Comparison of ENCODE assay signal across 1 fruit fly cellular context in the genomic region with DNA sequence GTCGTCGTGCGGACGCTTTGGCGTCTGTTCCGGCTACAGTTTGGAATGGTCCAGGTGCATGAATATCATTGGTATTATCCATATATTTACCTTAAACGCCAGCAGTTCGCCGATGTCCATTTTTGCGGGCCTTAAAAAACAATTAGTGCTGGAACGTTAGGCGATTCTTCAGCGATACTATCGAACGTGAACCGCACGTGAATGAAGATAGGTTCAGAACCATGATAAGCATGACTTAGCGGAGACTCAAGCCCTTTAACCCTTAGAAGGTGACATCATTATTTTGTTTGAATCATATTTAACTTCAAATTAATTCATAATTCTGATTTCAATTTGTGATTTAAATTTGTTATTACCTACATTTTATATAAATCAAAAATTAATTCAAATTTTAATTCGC.
TF ChIP-seq lines count a peak whose summit lies in the region.

Gene CG11964, minus strand, starts transcription at position 155 of the 400 bp plus-strand sequence.

TF ChIP-seq in whole organism, embryonic, 481 proteins besides CTCF, POLR2A, EP300 and RAD21 (continued from another document and continues in another):
- no peak for TF ChIP-seq pros (GFP tag; optimal IDR thresholded peaks at IDR 0.05; lab: Kevin White, UChicago)
- TF ChIP-seq ase (GFP tag; IDR thresholded peaks at IDR 0.05; lab: Robert Waterston, UW), result no peak
- TF ChIP-seq CG14050 (GFP tag; IDR thresholded peaks at IDR 0.05; lab: Robert Waterston, UW), result no peak
- TF ChIP-seq gsb (GFP tag; IDR thresholded peaks at IDR 0.05; lab: Robert Waterston, UW), result no peak
- peak; percentile 86 for TF ChIP-seq Dbx (GFP tag; IDR thresholded peaks at IDR 0.05; lab: Robert Waterston, UW)
- peak; percentile 97 for TF ChIP-seq mld (GFP tag; IDR thresholded peaks at IDR 0.05; lab: Robert Waterston, UW; ENCODE audit: partially characterized antibody)
- TF ChIP-seq Oaz (GFP tag; IDR thresholded peaks at IDR 0.05; lab: Robert Waterston, UW), result no peak
- TF ChIP-seq eyg (GFP tag; optimal IDR thresholded peaks at IDR 0.05; lab: Kevin White, UChicago), result no peak
- TF ChIP-seq CG2875 (GFP tag; optimal IDR thresholded peaks at IDR 0.05; lab: Kevin White, UChicago), result no peak
- peak; percentile 99 for TF ChIP-seq Dll (GFP tag; IDR thresholded peaks at IDR 0.05; lab: Robert Waterston, UW; ENCODE audit: partially characterized antibody)
- TF ChIP-seq Hmr (GFP tag; optimal IDR thresholded peaks at IDR 0.05; lab: Kevin White, UChicago), result peak; percentile 75
- peak; percentile 33 for TF ChIP-seq Nf-YC (tag; optimal IDR thresholded peaks at IDR 0.05; lab: Kevin White, UChicago)
- TF ChIP-seq CG34422 (GFP tag; IDR thresholded peaks at IDR 0.05; lab: Robert Waterston, UW), result peak; percentile 75
- TF ChIP-seq CG14965 (GFP tag; optimal IDR thresholded peaks at IDR 0.05; lab: Kevin White, UChicago; ENCODE audit: borderline replicate concordance), result no peak
- TF ChIP-seq Spps (tag; optimal IDR thresholded peaks at IDR 0.05; lab: Kevin White, UChicago), result no peak
- peak; percentile 46 for TF ChIP-seq CG7987 (GFP tag; optimal IDR thresholded peaks at IDR 0.05; lab: Kevin White, UChicago)
- peak; percentile 84; the same call in 2 of the 3 replicates for TF ChIP-seq CG2199 (GFP tag; IDR thresholded peaks at IDR 0.05; lab: Robert Waterston, UW)
- TF ChIP-seq pzg (GFP tag; optimal IDR thresholded peaks at IDR 0.05; lab: Kevin White, UChicago), result peak; percentile 95
- peak; percentile 73 for TF ChIP-seq CG10267 (tag; optimal IDR thresholded peaks at IDR 0.05; lab: Kevin White, UChicago)
- peak; percentile 100 for TF ChIP-seq CG16813 (GFP tag; IDR thresholded peaks at IDR 0.05; lab: Robert Waterston, UW; ENCODE audit: partially characterized antibody)
- no peak for TF ChIP-seq D (optimal IDR thresholded peaks at IDR 0.05; lab: Kevin White, UChicago)
- TF ChIP-seq D (GFP tag; optimal IDR thresholded peaks at IDR 0.05; lab: Kevin White, UChicago), result no peak
- no peak for TF ChIP-seq Dfd (GFP tag; optimal IDR thresholded peaks at IDR 0.05; lab: Kevin White, UChicago)
- peak; percentile 64 for TF ChIP-seq CG13424 (tag; optimal IDR thresholded peaks at IDR 0.05; lab: Kevin White, UChicago)
- peak; percentile 9 for TF ChIP-seq slou (GFP tag; optimal IDR thresholded peaks at IDR 0.05; lab: Kevin White, UChicago)
- TF ChIP-seq BtbVII (GFP tag; optimal IDR thresholded peaks at IDR 0.05; lab: Kevin White, UChicago), result no peak
- peak; percentile 52; the same call in 1 of the 2 replicates for TF ChIP-seq ssp (GFP tag; IDR thresholded peaks at IDR 0.05; lab: Robert Waterston, UW)
- TF ChIP-seq Awh (GFP tag; IDR thresholded peaks at IDR 0.05; lab: Robert Waterston, UW), result no peak
- no peak for TF ChIP-seq ham (GFP tag; IDR thresholded peaks at IDR 0.05; lab: Robert Waterston, UW)
- TF ChIP-seq Taf1 (GFP tag; IDR thresholded peaks at IDR 0.05; lab: Robert Waterston, UW), result no peak
- TF ChIP-seq Mad (GFP tag; optimal IDR thresholded peaks at IDR 0.05; lab: Kevin White, UChicago), result peak; percentile 55
- peak; percentile 69 for TF ChIP-seq nmo (GFP tag; optimal IDR thresholded peaks at IDR 0.05; lab: Kevin White, UChicago)
- peak; percentile 87 for TF ChIP-seq CG33213 (GFP tag; optimal IDR thresholded peaks at IDR 0.05; lab: Kevin White, UChicago)
- peak; percentile 64 for TF ChIP-seq CG7786 (GFP tag; optimal IDR thresholded peaks at IDR 0.05; lab: Kevin White, UChicago)
- TF ChIP-seq Dad (GFP tag; optimal IDR thresholded peaks at IDR 0.05; lab: Kevin White, UChicago), result peak; percentile 65
- no peak for TF ChIP-seq wek (GFP tag; optimal IDR thresholded peaks at IDR 0.05; lab: Kevin White, UChicago)
- TF ChIP-seq CG6689 (GFP tag; IDR thresholded peaks at IDR 0.05; lab: Robert Waterston, UW), result no peak
- peak; percentile 2 for TF ChIP-seq CrebB (tag; optimal IDR thresholded peaks at IDR 0.05; lab: Kevin White, UChicago)
- peak; percentile 99 for TF ChIP-seq CG2129 (GFP tag; IDR thresholded peaks at IDR 0.05; lab: Robert Waterston, UW; ENCODE audit: partially characterized antibody)
- no peak for TF ChIP-seq h (optimal IDR thresholded peaks at IDR 0.05; lab: Kevin White, UChicago)
- TF ChIP-seq Gug (GFP tag; IDR thresholded peaks at IDR 0.05; lab: Robert Waterston, UW), result peak; percentile 79; the same call in 2 of the 4 replicates
- TF ChIP-seq ac (GFP tag; optimal IDR thresholded peaks at IDR 0.05; lab: Kevin White, UChicago), result no peak
- TF ChIP-seq Jarid2 (GFP tag; optimal IDR thresholded peaks at IDR 0.05; lab: Kevin White, UChicago), result no peak
- peak; percentile 100 for TF ChIP-seq knrl (GFP tag; IDR thresholded peaks at IDR 0.05; lab: Robert Waterston, UW; ENCODE audit: partially characterized antibody)
- peak; percentile 76 for TF ChIP-seq vvl (GFP tag; IDR thresholded peaks at IDR 0.05; lab: Robert Waterston, UW)
- TF ChIP-seq her (GFP tag; optimal IDR thresholded peaks at IDR 0.05; lab: Kevin White, UChicago), result peak; percentile 54
- TF ChIP-seq fd102C (GFP tag; optimal IDR thresholded peaks at IDR 0.05; lab: Kevin White, UChicago), result no peak
- TF ChIP-seq dan (GFP tag; IDR thresholded peaks at IDR 0.05; lab: Robert Waterston, UW), result no peak
- TF ChIP-seq CG10462 (GFP tag; optimal IDR thresholded peaks at IDR 0.05; lab: Kevin White, UChicago), result no peak
- TF ChIP-seq cad (GFP tag; optimal IDR thresholded peaks at IDR 0.05; lab: Kevin White, UChicago), result no peak
- no peak for TF ChIP-seq Fer2 (tag; optimal IDR thresholded peaks at IDR 0.05; lab: Kevin White, UChicago)
- TF ChIP-seq gem (tag; optimal IDR thresholded peaks at IDR 0.05; lab: Kevin White, UChicago), result peak; percentile 67
- TF ChIP-seq CG12071 (GFP tag; optimal IDR thresholded peaks at IDR 0.05; lab: Kevin White, UChicago), result no peak
- peak; percentile 89 for TF ChIP-seq pita (GFP tag; optimal IDR thresholded peaks at IDR 0.05; lab: Kevin White, UChicago)
- peak; percentile 98 for TF ChIP-seq zen2 (GFP tag; IDR thresholded peaks at IDR 0.05; lab: Robert Waterston, UW; ENCODE audit: partially characterized antibody)
- TF ChIP-seq CG15011 (GFP tag; optimal IDR thresholded peaks at IDR 0.05; lab: Kevin White, UChicago), result no peak
- peak; percentile 99 for TF ChIP-seq Doc3 (GFP tag; IDR thresholded peaks at IDR 0.05; lab: Robert Waterston, UW; ENCODE audit: partially characterized antibody)
- TF ChIP-seq twi (tag; optimal IDR thresholded peaks at IDR 0.05; lab: Kevin White, UChicago), result peak; percentile 25
- peak; percentile 5 for TF ChIP-seq CG8089 (GFP tag; optimal IDR thresholded peaks at IDR 0.05; lab: Kevin White, UChicago)
- peak; percentile 100 for TF ChIP-seq CG10959 (GFP tag; IDR thresholded peaks at IDR 0.05; lab: Robert Waterston, UW)
- TF ChIP-seq CG31388 (GFP tag; optimal IDR thresholded peaks at IDR 0.05; lab: Kevin White, UChicago), result no peak
- TF ChIP-seq CG3838 (GFP tag; optimal IDR thresholded peaks at IDR 0.05; lab: Kevin White, UChicago), result no peak
- peak; percentile 22 for TF ChIP-seq Fer3 (tag; optimal IDR thresholded peaks at IDR 0.05; lab: Kevin White, UChicago)
- no peak for TF ChIP-seq dimm (GFP tag; IDR thresholded peaks at IDR 0.05; lab: Robert Waterston, UW)
- peak; percentile 99 for TF ChIP-seq vnd (GFP tag; IDR thresholded peaks at IDR 0.05; lab: Robert Waterston, UW; ENCODE audit: partially characterized antibody)
- no peak for TF ChIP-seq CG12236 (GFP tag; optimal IDR thresholded peaks at IDR 0.05; lab: Kevin White, UChicago)
- TF ChIP-seq CG17612 (GFP tag; IDR thresholded peaks at IDR 0.05; lab: Robert Waterston, UW), result no peak
- TF ChIP-seq sima (GFP tag; optimal IDR thresholded peaks at IDR 0.05; lab: Kevin White, UChicago), result no peak
- TF ChIP-seq fd96Cb (tag; optimal IDR thresholded peaks at IDR 0.05; lab: Kevin White, UChicago), result peak; percentile 18
- peak; percentile 28 for TF ChIP-seq CG30020 (tag; optimal IDR thresholded peaks at IDR 0.05; lab: Kevin White, UChicago)
- peak; percentile 89 for TF ChIP-seq CG4617 (GFP tag; optimal IDR thresholded peaks at IDR 0.05; lab: Kevin White, UChicago; ENCODE audit: borderline replicate concordance)
- TF ChIP-seq CG3163 (GFP tag; optimal IDR thresholded peaks at IDR 0.05; lab: Kevin White, UChicago), result peak; percentile 31
- TF ChIP-seq CG10366 (GFP tag; IDR thresholded peaks at IDR 0.05; lab: Robert Waterston, UW), result 0 out of 2 replicates have a peak, but pooled peaks have one; percentile 34
- TF ChIP-seq Mes4 (GFP tag; optimal IDR thresholded peaks at IDR 0.05; lab: Kevin White, UChicago), result no peak
- 0 out of 2 replicates have a peak, but pooled peaks have one; percentile 7 for TF ChIP-seq CG8765 (GFP tag; IDR thresholded peaks at IDR 0.05; lab: Robert Waterston, UW)
- peak in 1 of 2 experiments; percentile 59 for TF ChIP-seq Hr51 (GFP tag; optimal IDR thresholded peaks at IDR 0.05; lab: Kevin White, UChicago)
- peak; percentile 28 for TF ChIP-seq ewg (GFP tag; optimal IDR thresholded peaks at IDR 0.05; lab: Kevin White, UChicago)
- TF ChIP-seq Adf1 (GFP tag; IDR thresholded peaks at IDR 0.05; lab: Robert Waterston, UW), result no peak
- TF ChIP-seq CG31224 (GFP tag; IDR thresholded peaks at IDR 0.05; lab: Robert Waterston, UW), result no peak
- no peak for TF ChIP-seq CG3407 (GFP tag; optimal IDR thresholded peaks at IDR 0.05; lab: Kevin White, UChicago)
- TF ChIP-seq mirr (GFP tag; optimal IDR thresholded peaks at IDR 0.05; lab: Kevin White, UChicago), result no peak
- TF ChIP-seq nerfin-1 (tag; optimal IDR thresholded peaks at IDR 0.05; lab: Kevin White, UChicago), result no peak
- TF ChIP-seq Ets65A (GFP tag; lab: Kevin White, UChicago), result peak; percentile 98
- TF ChIP-seq CG1792 (GFP tag; optimal IDR thresholded peaks at IDR 0.05; lab: Kevin White, UChicago), result peak; percentile 11
- TF ChIP-seq Ada2b (GFP tag; IDR thresholded peaks at IDR 0.05; lab: Robert Waterston, UW), result peak; percentile 24; the same call in 1 of the 2 replicates
- TF ChIP-seq mam (GFP tag; optimal IDR thresholded peaks at IDR 0.05; lab: Kevin White, UChicago), result peak; percentile 76
- TF ChIP-seq lbe (GFP tag; optimal IDR thresholded peaks at IDR 0.05; lab: Kevin White, UChicago), result no peak
- no peak for TF ChIP-seq danr (GFP tag; IDR thresholded peaks at IDR 0.05; lab: Robert Waterston, UW)
- no peak for TF ChIP-seq CG11695 (GFP tag; IDR thresholded peaks at IDR 0.05; lab: Robert Waterston, UW)
- TF ChIP-seq CG11247 (GFP tag; IDR thresholded peaks at IDR 0.05; lab: Robert Waterston, UW), result peak; percentile 25
- TF ChIP-seq cato (GFP tag; optimal IDR thresholded peaks at IDR 0.05; lab: Kevin White, UChicago; ENCODE audit: borderline replicate concordance), result no peak
- no peak for TF ChIP-seq CG5953 (GFP tag; IDR thresholded peaks at IDR 0.05; lab: Robert Waterston, UW)
- no peak for TF ChIP-seq sqz (GFP tag; optimal IDR thresholded peaks at IDR 0.05; lab: Kevin White, UChicago)
- TF ChIP-seq CG17568 (GFP tag; optimal IDR thresholded peaks at IDR 0.05; lab: Kevin White, UChicago), result no peak
- no peak for TF ChIP-seq aop (GFP tag; IDR thresholded peaks at IDR 0.05; lab: Robert Waterston, UW)
- TF ChIP-seq Sin3A (optimal IDR thresholded peaks at IDR 0.05; lab: Kevin White, UChicago), result peak; percentile 53
- peak; percentile 69; the same call in 1 of the 2 replicates for TF ChIP-seq rib (GFP tag; IDR thresholded peaks at IDR 0.05; lab: Robert Waterston, UW)
- TF ChIP-seq jigr1 (GFP tag; IDR thresholded peaks at IDR 0.05; lab: Robert Waterston, UW), result no peak
- TF ChIP-seq D19A (tag; optimal IDR thresholded peaks at IDR 0.05; lab: Kevin White, UChicago), result peak; percentile 4
- TF ChIP-seq MTF-1 (GFP tag; optimal IDR thresholded peaks at IDR 0.05; lab: Kevin White, UChicago; ENCODE audit: borderline replicate concordance), result no peak
- no peak for TF ChIP-seq Gsc (GFP tag; IDR thresholded peaks at IDR 0.05; lab: Robert Waterston, UW)
- no peak for TF ChIP-seq Hand (GFP tag; optimal IDR thresholded peaks at IDR 0.05; lab: Kevin White, UChicago)
- TF ChIP-seq corto (GFP tag; optimal IDR thresholded peaks at IDR 0.05; lab: Kevin White, UChicago), result no peak
- peak; percentile 36 for TF ChIP-seq ftz-f1 (GFP tag; optimal IDR thresholded peaks at IDR 0.05; lab: Kevin White, UChicago)
- TF ChIP-seq CG30431 (GFP tag; optimal IDR thresholded peaks at IDR 0.05; lab: Kevin White, UChicago), result no peak
- TF ChIP-seq CG16863 (GFP tag; optimal IDR thresholded peaks at IDR 0.05; lab: Kevin White, UChicago), result peak; percentile 61
- TF ChIP-seq otp (GFP tag; IDR thresholded peaks at IDR 0.05; lab: Robert Waterston, UW), result no peak
- TF ChIP-seq CG31441 (GFP tag; IDR thresholded peaks at IDR 0.05; lab: Robert Waterston, UW), result peak; percentile 54
- TF ChIP-seq CG15514 (GFP tag; optimal IDR thresholded peaks at IDR 0.05; lab: Kevin White, UChicago), result peak; percentile 90
- TF ChIP-seq ind (GFP tag; optimal IDR thresholded peaks at IDR 0.05; lab: Kevin White, UChicago), result peak; percentile 58
- TF ChIP-seq row (GFP tag; IDR thresholded peaks at IDR 0.05; lab: Robert Waterston, UW), result peak; percentile 91
- no peak for TF ChIP-seq Dip2 (GFP tag; IDR thresholded peaks at IDR 0.05; lab: Robert Waterston, UW)
- no peak for TF ChIP-seq prd (optimal IDR thresholded peaks at IDR 0.05; lab: Kevin White, UChicago)
- TF ChIP-seq prd (GFP tag; IDR thresholded peaks at IDR 0.05; lab: Robert Waterston, UW), result peak; percentile 43; the same call in 2 of the 3 replicates
- no peak for TF ChIP-seq lov (optimal IDR thresholded peaks at IDR 0.05; lab: Kevin White, UChicago)
- TF ChIP-seq lov (GFP tag; IDR thresholded peaks at IDR 0.05; lab: Robert Waterston, UW), result no peak
- TF ChIP-seq CG14014 (GFP tag; IDR thresholded peaks at IDR 0.05; lab: Robert Waterston, UW), result peak; percentile 50; the same call in 1 of the 2 replicates
- TF ChIP-seq CG7271 (tag; optimal IDR thresholded peaks at IDR 0.05; lab: Kevin White, UChicago), result no peak
- peak; percentile 90 for TF ChIP-seq dm (GFP tag; optimal IDR thresholded peaks at IDR 0.05; lab: Kevin White, UChicago)
- TF ChIP-seq NC2α (GFP tag; optimal IDR thresholded peaks at IDR 0.05; lab: Kevin White, UChicago), result no peak
- TF ChIP-seq Nf-YA (GFP tag; IDR thresholded peaks at IDR 0.05; lab: Robert Waterston, UW), result no peak
- TF ChIP-seq inv (GFP tag; IDR thresholded peaks at IDR 0.05; lab: Robert Waterston, UW; ENCODE audit: partially characterized antibody), result peak; percentile 100
- no peak for TF ChIP-seq Asciz (GFP tag; optimal IDR thresholded peaks at IDR 0.05; lab: Kevin White, UChicago)
- peak; percentile 47 for TF ChIP-seq Antp (GFP tag; optimal IDR thresholded peaks at IDR 0.05; lab: Kevin White, UChicago)
- no peak for TF ChIP-seq hth (optimal IDR thresholded peaks at IDR 0.05; lab: Kevin White, UChicago)
- TF ChIP-seq Myb (GFP tag; optimal IDR thresholded peaks at IDR 0.05; lab: Kevin White, UChicago), result peak; percentile 71
- TF ChIP-seq bsh (GFP tag; optimal IDR thresholded peaks at IDR 0.05; lab: Kevin White, UChicago), result peak in 1 of 2 experiments; percentile 32
- TF ChIP-seq trh (GFP tag; optimal IDR thresholded peaks at IDR 0.05; lab: Kevin White, UChicago), result no peak
